Fruit fly (Drosophila melanogaster) whole organism, embryonic: ENCODE data around the gene CG9184.

ENCODE experiments used
- Aef1 ChIP-seq: fragments of 200-800 bp; sonication (Bioruptor generic); IDR thresholded peaks from 3 replicates; pipeline ENCODE4 v1.3.6; 2022; ENCODE audit warnings: missing biosample characterization, missing genetic modification characterization
- Antp ChIP-seq: fragments of 200-800 bp; sonication (Bioruptor generic); optimal IDR thresholded peaks from 3 replicates; lab custom pipeline; 2016; ENCODE audit warnings: missing biosample characterization, missing genetic modification characterization
- CG10462 ChIP-seq: fragments of 200-800 bp; sonication (Bioruptor generic); optimal IDR thresholded peaks from 2 replicates; lab custom pipeline; 2016; ENCODE audit warnings: missing biosample characterization, missing genetic modification characterization
- CG11398 ChIP-seq: fragments of 200-800 bp; sonication (Bioruptor generic); optimal IDR thresholded peaks from 2 replicates; lab custom pipeline; 2016; ENCODE audit warnings: missing biosample characterization, missing genetic modification characterization
- CG12659 ChIP-seq: fragments of 200-800 bp; sonication (Bioruptor generic); optimal IDR thresholded peaks from 3 replicates; lab custom pipeline; 2017; ENCODE audit warnings: mild to moderate bottlenecking, missing biosample characterization, missing genetic modification reagents, missing genetic modification characterization
- CG14965 ChIP-seq: fragments of 200-800 bp; sonication (Bioruptor generic); optimal IDR thresholded peaks from 2 replicates; lab custom pipeline; 2016; ENCODE audit warnings: missing biosample characterization, missing genetic modification characterization, borderline replicate concordance
- CG15269 ChIP-seq: fragments of 200-800 bp; sonication (Bioruptor generic); optimal IDR thresholded peaks from 2 replicates; lab custom pipeline; 2018; ENCODE audit warnings: missing biosample characterization, mild to moderate bottlenecking, missing genetic modification characterization, moderate library complexity
- CG16815 ChIP-seq: fragments of 200-800 bp; sonication (Bioruptor generic); optimal IDR thresholded peaks from 3 replicates; lab custom pipeline; 2017; ENCODE audit warnings: missing biosample characterization, mild to moderate bottlenecking, missing genetic modification characterization
- CG17328 ChIP-seq: fragments of 200-800 bp; sonication (Bioruptor generic); IDR thresholded peaks from 2 replicates; pipeline ENCODE4 v1.3.6; 2022; ENCODE audit warnings: missing biosample characterization, missing genetic modification characterization
- CG17912 ChIP-seq: fragments of 200-800 bp; sonication (Bioruptor generic); optimal IDR thresholded peaks from 2 replicates; lab custom pipeline; 2018; ENCODE audit warnings: missing biosample characterization, mild to moderate bottlenecking, missing genetic modification characterization
- CG18262 ChIP-seq: fragments of 200-800 bp; optimal IDR thresholded peaks from 3 replicates; lab custom pipeline; 2019; ENCODE audit warnings: missing biosample characterization, mild to moderate bottlenecking, missing genetic modification characterization, moderate library complexity
- CG30403 ChIP-seq: fragments of 200-800 bp; sonication (Bioruptor generic); optimal IDR thresholded peaks from 3 replicates; lab custom pipeline; 2016; ENCODE audit warnings: missing biosample characterization, missing genetic modification characterization
- CG3838 ChIP-seq: fragments of 200-800 bp; sonication (Bioruptor generic); optimal IDR thresholded peaks from 3 replicates; lab custom pipeline; 2016; ENCODE audit warnings: missing biosample characterization, missing genetic modification characterization
- CG6689 ChIP-seq: fragments of 200-800 bp; sonication (Bioruptor generic); IDR thresholded peaks from 2 replicates; pipeline ENCODE4 v1.3.6; 2022; ENCODE audit warnings: missing biosample characterization, missing genetic modification characterization
- CG9932 ChIP-seq: fragments of 200-800 bp; sonication (Bioruptor generic); IDR thresholded peaks from 2 replicates; pipeline ENCODE4 v1.3.6; 2022; ENCODE audit warnings: missing biosample characterization, missing genetic modification characterization
- Dip2 ChIP-seq: fragments of 200-800 bp; sonication (Bioruptor generic); IDR thresholded peaks from 2 replicates; pipeline ENCODE4 v1.3.6; 2022; ENCODE audit warnings: missing biosample characterization, missing genetic modification characterization
- Drgx ChIP-seq: fragments of 200-800 bp; sonication (Bioruptor generic); IDR thresholded peaks from 2 replicates; pipeline ENCODE4 v1.3.6; 2022; ENCODE audit warnings: missing biosample characterization, missing genetic modification characterization
- Gsc ChIP-seq: fragments of 200-800 bp; sonication (Bioruptor generic); IDR thresholded peaks from 2 replicates; pipeline ENCODE4 v1.3.6; 2022; ENCODE audit warnings: missing biosample characterization, missing genetic modification characterization
- Hmr ChIP-seq: fragments of 200-800 bp; sonication (Bioruptor generic); optimal IDR thresholded peaks from 3 replicates; lab custom pipeline; 2017; ENCODE audit warnings: mild to moderate bottlenecking, missing biosample characterization, missing genetic modification reagents, missing genetic modification characterization
- Hr39 ChIP-seq: fragments of >200 bp; optimal IDR thresholded peaks from 2 replicates; lab custom pipeline; 2017
- MTF-1 ChIP-seq: fragments of 200-800 bp; sonication (Bioruptor generic); optimal IDR thresholded peaks from 2 replicates; lab custom pipeline; 2018; ENCODE audit warnings: missing biosample characterization, mild to moderate bottlenecking, missing genetic modification characterization, borderline replicate concordance
- Sry-β ChIP-seq: fragments of 200-800 bp; sonication (Bioruptor generic); optimal IDR thresholded peaks from 2 replicates; lab custom pipeline; 2018; ENCODE audit warnings: missing biosample characterization, mild to moderate bottlenecking, missing genetic modification characterization, moderate library complexity
- Ssrp ChIP-seq: fragments of 200-800 bp; sonication (Bioruptor generic); optimal IDR thresholded peaks from 2 replicates; lab custom pipeline; 2018; ENCODE audit warnings: missing biosample characterization, mild to moderate bottlenecking, missing genetic modification characterization, moderate library complexity
- Stat92E ChIP-seq, 3 experiments: fragments of >200 bp in 2 of 3; fragments of 200-800 bp in 1 of 3; sonication (Bioruptor generic) in 1 of 3; optimal IDR thresholded peaks; 2 replicates each; lab custom pipeline; 2017 to 2019; ENCODE audit warnings: missing biosample characterization in 3 of 3, missing genetic modification characterization in 3 of 3, mild to moderate bottlenecking in 1 of 3, moderate library complexity in 1 of 3
- Taf1 ChIP-seq: fragments of 200-800 bp; sonication (Bioruptor generic); IDR thresholded peaks from 2 replicates; pipeline ENCODE4 v1.3.6; 2022; ENCODE audit warnings: missing biosample characterization, missing genetic modification characterization
- Trl ChIP-seq, 3 experiments: fragments of >200 bp in 2 of 3; fragments of 200-800 bp in 1 of 3; sonication (Bioruptor generic) in 1 of 3; optimal IDR thresholded peaks; 2 replicates in 1 of 3; 3 replicates in 2 of 3; lab custom pipeline; 2016 to 2017; ENCODE audit warnings: missing biosample characterization in 1 of 3, missing genetic modification characterization in 1 of 3
- Vsx1 ChIP-seq: fragments of 200-800 bp; sonication (Bioruptor generic); optimal IDR thresholded peaks from 2 replicates; lab custom pipeline; 2017; ENCODE audit warnings: missing biosample characterization, mild to moderate bottlenecking, missing genetic modification characterization, missing genetic modification reagents
- Xbp1 ChIP-seq: fragments of 200-800 bp; sonication (Bioruptor generic); optimal IDR thresholded peaks from 3 replicates; lab custom pipeline; 2016; ENCODE audit warnings: missing biosample characterization, mild to moderate bottlenecking, missing genetic modification characterization
- Xrp1 ChIP-seq: fragments of 200-800 bp; sonication (Bioruptor generic); IDR thresholded peaks from 2 replicates; pipeline ENCODE4 v1.3.6; 2022; ENCODE audit warnings: missing biosample characterization, missing genetic modification characterization
- al ChIP-seq: fragments of 200-800 bp; sonication (Bioruptor generic); IDR thresholded peaks from 2 replicates; pipeline ENCODE4 v1.3.6; 2022; ENCODE audit warnings: missing biosample characterization, missing genetic modification characterization
- ara ChIP-seq: fragments of 200-800 bp; sonication (Bioruptor generic); IDR thresholded peaks from 2 replicates; pipeline ENCODE4 v1.3.6; 2022; ENCODE audit warnings: missing biosample characterization, missing genetic modification characterization
- ase ChIP-seq: fragments of 200-800 bp; sonication (Bioruptor generic); IDR thresholded peaks from 3 replicates; pipeline ENCODE4 v1.3.6; 2022; ENCODE audit warnings: missing biosample characterization, missing genetic modification characterization
- chinmo ChIP-seq: fragments of 200-800 bp; sonication (Bioruptor generic); IDR thresholded peaks from 4 replicates; pipeline ENCODE4 v1.3.6; 2022; ENCODE audit warnings: missing biosample characterization, missing genetic modification characterization; ENCODE audit not compliant: partially characterized antibody
- eyg ChIP-seq: fragments of 200-800 bp; sonication (Bioruptor generic); optimal IDR thresholded peaks from 3 replicates; lab custom pipeline; 2016; ENCODE audit warnings: missing biosample characterization, missing genetic modification characterization
- gem ChIP-seq: fragments of 200-800 bp; sonication (Bioruptor generic); optimal IDR thresholded peaks from 2 replicates; lab custom pipeline; 2019; ENCODE audit warnings: missing biosample characterization, mild to moderate bottlenecking, missing genetic modification characterization, moderate library complexity
- grau ChIP-seq: fragments of 200-800 bp; optimal IDR thresholded peaks from 3 replicates; lab custom pipeline; 2019; ENCODE audit warnings: missing biosample characterization, mild to moderate bottlenecking, missing genetic modification characterization, moderate library complexity
- ken ChIP-seq: fragments of 200-800 bp; sonication (Bioruptor generic); IDR thresholded peaks from 3 replicates; pipeline ENCODE4 v1.3.6; 2022; ENCODE audit warnings: missing biosample characterization, missing genetic modification characterization
- kni ChIP-seq: fragments of 200-800 bp; sonication (Bioruptor generic); optimal IDR thresholded peaks from 3 replicates; lab custom pipeline; 2017; ENCODE audit warnings: mild to moderate bottlenecking, missing biosample characterization, missing genetic modification reagents, missing genetic modification characterization
- lola ChIP-seq, 3 experiments: fragments of >200 bp in 2 of 3; fragments of 200-800 bp in 1 of 3; sonication (Bioruptor generic) in 1 of 3; optimal IDR thresholded peaks; 2 replicates each; lab custom pipeline; 2017 to 2019; ENCODE audit warnings: missing biosample characterization in 3 of 3, missing genetic modification characterization in 3 of 3, mild to moderate bottlenecking in 1 of 3, moderate library complexity in 1 of 3
- mirr ChIP-seq: fragments of 200-800 bp; sonication (Bioruptor generic); optimal IDR thresholded peaks from 3 replicates; lab custom pipeline; 2018; ENCODE audit warnings: missing biosample characterization, mild to moderate bottlenecking, missing genetic modification characterization
- nerfin-1 ChIP-seq: fragments of 200-800 bp; sonication (Bioruptor generic); optimal IDR thresholded peaks from 3 replicates; lab custom pipeline; 2019; ENCODE audit warnings: missing biosample characterization, mild to moderate bottlenecking, missing genetic modification characterization, moderate library complexity
- p53 ChIP-seq: fragments of 200-800 bp; sonication (Bioruptor generic); optimal IDR thresholded peaks from 2 replicates; lab custom pipeline; 2016; ENCODE audit warnings: missing biosample characterization, missing genetic modification characterization
- row ChIP-seq: fragments of 200-800 bp; sonication (Bioruptor generic); IDR thresholded peaks from 3 replicates; pipeline ENCODE4 v1.3.6; 2022; ENCODE audit warnings: missing biosample characterization, missing genetic modification characterization
- sens ChIP-seq: fragments of 200-800 bp; sonication (Bioruptor generic); peaks from one replicate; lab custom pipeline; 2016; ENCODE audit warnings: missing biosample characterization, missing genetic modification characterization
- sr ChIP-seq: fragments of 200-800 bp; sonication (Bioruptor generic); IDR thresholded peaks from 3 replicates; pipeline ENCODE4 v1.3.6; 2022; ENCODE audit warnings: missing biosample characterization, missing genetic modification characterization
- tio ChIP-seq: fragments of 200-800 bp; sonication (Bioruptor generic); optimal IDR thresholded peaks from 2 replicates; lab custom pipeline; 2017; ENCODE audit warnings: missing biosample characterization, missing genetic modification characterization, inconsistent platforms
- tna ChIP-seq: fragments of 200-800 bp; sonication (Bioruptor generic); IDR thresholded peaks from 2 replicates; pipeline ENCODE4 v1.3.6; 2022; ENCODE audit warnings: missing biosample characterization, missing genetic modification characterization; ENCODE audit not compliant: partially characterized antibody
- z ChIP-seq: fragments of 200-800 bp; sonication (Bioruptor generic); IDR thresholded peaks from 3 replicates; pipeline ENCODE4 v1.3.6; 2022; ENCODE audit warnings: missing biosample characterization, missing genetic modification characterization
- zfh1 ChIP-seq: fragments of 200-800 bp; sonication (Bioruptor generic); IDR thresholded peaks from 3 replicates; pipeline ENCODE4 v1.3.6; 2022; ENCODE audit warnings: missing biosample characterization, missing genetic modification characterization

The CG9184 gene

DNA sequence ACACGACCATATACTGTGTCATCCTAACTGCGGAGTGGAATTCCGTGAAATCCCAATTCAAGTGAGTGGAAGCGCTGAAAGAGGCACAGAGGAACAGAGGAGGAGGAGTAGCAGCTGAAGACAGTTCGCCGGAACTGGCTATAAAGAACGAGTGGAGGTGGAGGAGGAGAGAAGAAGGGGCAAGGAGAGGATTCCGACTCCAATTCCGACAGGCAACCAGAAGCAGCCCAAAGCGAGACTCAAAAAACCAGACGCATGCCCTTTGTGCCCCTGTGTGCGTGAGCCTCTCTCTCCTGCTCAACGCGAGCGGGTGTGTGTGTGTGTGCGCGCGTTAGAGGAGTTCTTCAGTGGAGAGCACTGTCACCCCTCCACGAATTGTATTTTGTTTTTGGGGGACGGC, 26.8 kb upstream of the CG9184 start (continued):
- peak; percentile 44 for TF ChIP-seq Hr39 (lab: Kevin White, UChicago)
- no peak for TF ChIP-seq CG18262
- peak; percentile 21 for TF ChIP-seq kni (GFP tag; lab: Kevin White, UChicago)
- peak; percentile 57 to 65 for TF ChIP-seq Trl (optimal IDR thresholded peaks at IDR 0.05; lab: Kevin White, UChicago)
- no peak for TF ChIP-seq Trl (GFP tag; optimal IDR thresholded peaks at IDR 0.05; lab: Kevin White, UChicago)
- no peak for TF ChIP-seq CG14965 (GFP tag; lab: Kevin White, UChicago)
- TF ChIP-seq CG15269 (tag; lab: Kevin White, UChicago): no peak
- TF ChIP-seq Ssrp (tag; lab: Kevin White, UChicago): no peak
- TF ChIP-seq Dip2 (GFP tag; lab: Robert Waterston, UW): no peak
- no peak for TF ChIP-seq MTF-1
- peak in 1 of 3 experiments; percentile 84 for TF ChIP-seq Stat92E (GFP tag; optimal IDR thresholded peaks at IDR 0.05; lab: Kevin White, UChicago)
- no peak for TF ChIP-seq CG30403 (GFP tag; lab: Kevin White, UChicago)
- no peak for TF ChIP-seq Taf1
- TF ChIP-seq eyg (GFP tag; lab: Kevin White, UChicago): no peak
- peak; percentile 88 for TF ChIP-seq z (GFP tag; lab: Robert Waterston, UW)
- no peak for TF ChIP-seq ken (GFP tag; lab: Robert Waterston, UW)
- TF ChIP-seq CG17328 (GFP tag; lab: Robert Waterston, UW): no peak
- TF ChIP-seq Aef1 (GFP tag; lab: Robert Waterston, UW): no peak
- TF ChIP-seq chinmo (GFP tag; lab: Robert Waterston, UW): 0 out of 4 replicates have a peak, but pooled peaks have one; percentile 37
- no peak for TF ChIP-seq CG16815 (GFP tag; lab: Kevin White, UChicago)
- TF ChIP-seq nerfin-1 (tag; lab: Kevin White, UChicago): no peak
- TF ChIP-seq tna (GFP tag; lab: Robert Waterston, UW): no peak
- TF ChIP-seq mirr (GFP tag; lab: Kevin White, UChicago): no peak
- TF ChIP-seq CG10462: no peak
- TF ChIP-seq Vsx1 (GFP tag; lab: Kevin White, UChicago): no peak

DNA sequence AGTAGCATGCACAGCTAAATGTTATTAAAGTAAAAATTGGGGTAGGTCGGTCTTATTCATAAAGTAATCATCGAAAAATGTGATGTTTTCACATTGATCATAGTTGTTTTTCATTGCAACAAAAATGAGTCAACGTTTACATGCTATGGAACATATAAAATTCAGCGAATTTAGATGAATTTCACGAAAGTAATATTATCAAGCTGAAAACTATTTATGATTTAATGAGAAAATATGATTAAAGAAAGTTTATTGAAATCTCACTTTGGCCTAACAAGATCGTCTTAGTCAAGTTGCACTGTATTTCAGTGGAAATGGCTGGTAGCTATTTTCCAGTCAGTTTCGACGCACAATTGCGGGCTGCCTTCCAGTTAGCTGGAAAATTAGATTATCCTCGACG, 26.3 kb upstream of the CG9184 start:
- TF ChIP-seq sens: peak; percentile 80
- peak; percentile 30 for TF ChIP-seq tio
- no peak for TF ChIP-seq sr
- peak; percentile 81 for TF ChIP-seq grau (tag; lab: Kevin White, UChicago)
- peak; percentile 21 for TF ChIP-seq gem (tag; lab: Kevin White, UChicago)
- TF ChIP-seq row: peak; percentile 39; the same call in 2 of the 3 replicates
- no peak for TF ChIP-seq Xbp1
- peak; percentile 29 for TF ChIP-seq Ssrp (tag; lab: Kevin White, UChicago)
- peak in 1 of 3 experiments; percentile 14 for TF ChIP-seq lola (GFP tag; optimal IDR thresholded peaks at IDR 0.05; lab: Kevin White, UChicago)
- 0 out of 2 replicates have a peak, but pooled peaks have one; percentile 29 for TF ChIP-seq ara (GFP tag; lab: Robert Waterston, UW)
- peak; percentile 6; the same call in 1 of the 3 replicates for TF ChIP-seq ase

DNA sequence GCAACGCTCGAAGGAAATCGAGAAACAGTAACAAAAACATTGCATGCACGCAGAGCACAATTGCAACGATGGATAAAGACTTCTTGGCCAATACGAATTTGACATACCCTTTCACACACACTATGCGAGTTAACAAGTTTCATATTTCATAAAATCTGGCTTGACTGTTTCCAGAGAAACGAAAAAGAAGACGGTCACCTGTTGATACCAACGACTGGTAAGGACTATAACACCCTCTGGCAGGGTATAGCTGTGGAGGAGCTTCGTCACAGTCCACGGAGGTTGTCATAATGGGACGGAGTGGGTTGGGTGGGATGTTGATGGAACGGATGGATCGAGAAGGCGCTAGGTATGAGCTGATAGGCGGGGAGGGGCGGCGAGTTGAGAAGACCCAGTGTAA, 25.6 kb upstream of the CG9184 start:
- 0 out of 2 replicates have a peak, but pooled peaks have one; percentile 18 for TF ChIP-seq CG6689 (GFP tag; lab: Robert Waterston, UW)
- peak; percentile 9 for TF ChIP-seq Antp (GFP tag; lab: Kevin White, UChicago)
- TF ChIP-seq CG9932 (GFP tag; lab: Robert Waterston, UW): no peak
- no peak for TF ChIP-seq CG17912 (GFP tag; lab: Kevin White, UChicago)
- TF ChIP-seq CG11398 (GFP tag; lab: Kevin White, UChicago): no peak
- peak; percentile 22; the same call in 1 of the 3 replicates for TF ChIP-seq row
- TF ChIP-seq Xrp1: no peak
- no peak for TF ChIP-seq Hmr (GFP tag; lab: Kevin White, UChicago)
- no peak for TF ChIP-seq CG3838 (GFP tag; lab: Kevin White, UChicago)
- 0 out of 2 replicates have a peak, but pooled peaks have one; percentile 28 for TF ChIP-seq Gsc (GFP tag; lab: Robert Waterston, UW)
- TF ChIP-seq kni (GFP tag; lab: Kevin White, UChicago): no peak
- TF ChIP-seq Drgx: peak; percentile 84
- TF ChIP-seq z (GFP tag; lab: Robert Waterston, UW): no peak
- TF ChIP-seq zfh1: 0 out of 3 replicates have a peak, but pooled peaks have one; percentile 23
- TF ChIP-seq nerfin-1 (tag; lab: Kevin White, UChicago): no peak
- no peak for TF ChIP-seq p53 (GFP tag; lab: Kevin White, UChicago)
- TF ChIP-seq Sry-β (GFP tag; lab: Kevin White, UChicago): no peak
- TF ChIP-seq al (GFP tag; lab: Robert Waterston, UW): no peak
- TF ChIP-seq CG12659 (GFP tag; lab: Kevin White, UChicago): no peak
